Worm (Caenorhabditis elegans): Measurements from ENCODE around the gene T04F8.2.

The T04F8.2 gene

ce11 chrX:11656519-11657006 is at the start of gene T04F8.2 (continued):
- TF ChIP-seq saeg-2 (GFP tag; IDR thresholded peaks at IDR 0.05) (no peak), skn-1 (tag; optimal IDR thresholded peaks at IDR 0.05) (no peak), daf-16 (GFP tag; optimal IDR thresholded peaks at IDR 0.05) (no peak), daf-16 (tag; optimal IDR thresholded peaks at IDR 0.05) (no peak), T26A8.4 (GFP tag; IDR thresholded peaks at IDR 0.05) (no peak), lin-13 (GFP tag; optimal IDR thresholded peaks at IDR 0.05) (peak; percentile 25), zip-11 (GFP tag; IDR thresholded peaks at IDR 0.05) (no peak), zfp-2 (tag; optimal IDR thresholded peaks at IDR 0.05) (no peak), ceh-62 (tag; optimal IDR thresholded peaks at IDR 0.05) (no peak), dmd-8 (GFP tag; IDR thresholded peaks at IDR 0.05) (no peak), dmd-6 (GFP tag; IDR thresholded peaks at IDR 0.05) (peak; percentile 65), nhr-41 (GFP tag; IDR thresholded peaks at IDR 0.05) (no peak), aly-2 (tag; optimal IDR thresholded peaks at IDR 0.05) (no peak), mes-2 (tag; optimal IDR thresholded peaks at IDR 0.05; ENCODE audit: poor library complexity, severe bottlenecking) (peak; percentile 84), zip-2 (tag; optimal IDR thresholded peaks at IDR 0.05) (no peak), daf-19 (GFP tag; conservative IDR thresholded peaks at IDR 0.05) (no peak), cey-2 (tag; optimal IDR thresholded peaks at IDR 0.05; ENCODE audit: borderline replicate concordance, insufficient read depth) (no peak), daf-12 (tag; optimal IDR thresholded peaks at IDR 0.05) (no peak), fos-1 (tag; optimal IDR thresholded peaks at IDR 0.05) (no peak), Y5F2A.4 (GFP tag; optimal IDR thresholded peaks at IDR 0.05) (no peak), hmg-1.1 (GFP tag; IDR thresholded peaks at IDR 0.05) (peak; percentile 60), ceh-20 (GFP tag; IDR thresholded peaks at IDR 0.05) (peak; percentile 49; the same call in 1 of the 2 replicates), ctbp-1 (GFP tag; IDR thresholded peaks at IDR 0.05) (no peak), fkh-10 (GFP tag; optimal IDR thresholded peaks at IDR 0.05) (no peak), unc-130 (GFP tag; optimal IDR thresholded peaks at IDR 0.05) (no peak), hlh-30 (tag; optimal IDR thresholded peaks at IDR 0.05; ENCODE audit: insufficient read depth) (peak; percentile 79), gei-8 (GFP tag; optimal IDR thresholded peaks at IDR 0.05) (no peak), lim-7 (GFP tag; IDR thresholded peaks at IDR 0.05) (no peak), pqm-1 (tag; optimal IDR thresholded peaks at IDR 0.05) (peak; percentile 27), nhr-76 (tag; optimal IDR thresholded peaks at IDR 0.05) (no peak), lin-38 (GFP tag; IDR thresholded peaks at IDR 0.05) (peak; percentile 95), lin-15B (tag; optimal IDR thresholded peaks at IDR 0.05) (no peak), ceh-32 (tag; optimal IDR thresholded peaks at IDR 0.05; ENCODE audit: poor library complexity) (no peak), nhr-42 (GFP tag; IDR thresholded peaks at IDR 0.05) (no peak), snpc-4 (tag; optimal IDR thresholded peaks at IDR 0.05) (no peak), ztf-7 (tag; optimal IDR thresholded peaks at IDR 0.05) (peak; percentile 55), madf-9 (GFP tag; conservative IDR thresholded peaks at IDR 0.05) (no peak), Y75B8A.6 (GFP tag; IDR thresholded peaks at IDR 0.05) (no peak), F10B5.3 (tag; optimal IDR thresholded peaks at IDR 0.05) (no peak), mdt-29 (GFP tag; IDR thresholded peaks at IDR 0.05) (no peak), dpl-1 (GFP tag; optimal IDR thresholded peaks at IDR 0.05) (peak; percentile 42), dve-1 (tag; optimal IDR thresholded peaks at IDR 0.05; ENCODE audit: insufficient read depth) (peak; percentile 90), nhr-28 (tag; optimal IDR thresholded peaks at IDR 0.05) (peak; percentile 98), lin-1 (GFP tag; IDR thresholded peaks at IDR 0.05) (no peak), mxl-3 (GFP tag; optimal IDR thresholded peaks at IDR 0.05) (peak; percentile 3), dmd-9 (GFP tag; IDR thresholded peaks at IDR 0.05) (no peak), nhr-111 (GFP tag; optimal IDR thresholded peaks at IDR 0.05) (no peak), unc-39 (tag; optimal IDR thresholded peaks at IDR 0.05) (no peak), jun-1 (tag; optimal IDR thresholded peaks at IDR 0.05) (no peak), egl-43 (GFP tag; IDR thresholded peaks at IDR 0.05) (no peak), ama-1 (optimal IDR thresholded peaks at IDR 0.05) (no peak), F26F4.8 (GFP tag; conservative IDR thresholded peaks at IDR 0.05) (no peak)
